Worm (Caenorhabditis elegans) whole organism, early embryonic: Measurements from ENCODE around the gene Y116A8C.30.
A peak's percentile ranks its signal among the peaks of the same experiment; 100 is the strongest.

Experiments
- F13C5.2 ChIP-seq: sonication (generic microtip); optimal IDR thresholded peaks from 2 replicates; lab custom pipeline; 2017; ENCODE audit warnings: mild to moderate bottlenecking, missing genetic modification characterization, inconsistent platforms, missing compliant biosample characterization
- aly-1 ChIP-seq: sonication (generic microtip); optimal IDR thresholded peaks from 2 replicates; lab custom pipeline; 2016; ENCODE audit warnings: missing genetic modification characterization, missing compliant biosample characterization
- ama-1 ChIP-seq: fragments of 150-350 bp; optimal IDR thresholded peaks from 2 replicates; lab custom pipeline; 2014
- ceh-36 ChIP-seq: sonication (generic microtip); optimal IDR thresholded peaks from 2 replicates; lab custom pipeline; 2016; ENCODE audit warnings: missing genetic modification characterization, inconsistent platforms, missing compliant biosample characterization
- flt-1 ChIP-seq: fragments of 200-800 bp; sonication (Bioruptor generic); IDR thresholded peaks from 2 replicates; pipeline ENCODE4 v1.3.6; 2022; ENCODE audit warnings: missing genetic modification characterization, missing compliant biosample characterization
- hmbx-1 ChIP-seq: sonication (generic microtip); optimal IDR thresholded peaks from 2 replicates; lab custom pipeline; 2016; ENCODE audit warnings: mild to moderate bottlenecking, missing genetic modification characterization, missing compliant biosample characterization
- hmg-4 ChIP-seq: fragments of 200-800 bp; sonication (Bioruptor generic); optimal IDR thresholded peaks from 2 replicates; lab custom pipeline; 2018; ENCODE audit warnings: mild to moderate bottlenecking, missing genetic modification characterization, missing compliant biosample characterization
- hnd-1 ChIP-seq: sonication (generic microtip); optimal IDR thresholded peaks from 2 replicates; lab custom pipeline; 2016; ENCODE audit warnings: missing genetic modification characterization, missing compliant biosample characterization
- pes-1 ChIP-seq: fragments of 200-800 bp; sonication (Bioruptor generic); IDR thresholded peaks from 2 replicates; pipeline ENCODE4 v1.3.6; 2022; ENCODE audit warnings: missing genetic modification reagents, missing genetic modification characterization, missing compliant biosample characterization
- scrt-1 ChIP-seq: fragments of 200-800 bp; sonication (Bioruptor generic); IDR thresholded peaks from 2 replicates; pipeline ENCODE4 v1.3.6; 2022; ENCODE audit warnings: missing genetic modification characterization, missing compliant biosample characterization
- sea-1 ChIP-seq: fragments of 200-800 bp; sonication (Bioruptor generic); conservative IDR thresholded peaks from 2 replicates; pipeline ENCODE4 v1.3.6; 2022; ENCODE audit warnings: missing genetic modification characterization, missing compliant biosample characterization
- tbx-11 ChIP-seq: fragments of 200-800 bp; sonication (Bioruptor generic); IDR thresholded peaks from 2 replicates; pipeline ENCODE4 v1.3.6; 2022; ENCODE audit warnings: missing genetic modification characterization, missing compliant biosample characterization
- tbx-37 ChIP-seq: fragments of 200-800 bp; sonication (Bioruptor generic); conservative IDR thresholded peaks from 2 replicates; pipeline ENCODE4 v1.3.6; 2022; ENCODE audit warnings: missing genetic modification reagents, missing genetic modification characterization, missing compliant biosample characterization
- tra-4 ChIP-seq: sonication (generic microtip); optimal IDR thresholded peaks from 2 replicates; lab custom pipeline; 2017; ENCODE audit warnings: missing genetic modification characterization, missing compliant biosample characterization

DNA sequence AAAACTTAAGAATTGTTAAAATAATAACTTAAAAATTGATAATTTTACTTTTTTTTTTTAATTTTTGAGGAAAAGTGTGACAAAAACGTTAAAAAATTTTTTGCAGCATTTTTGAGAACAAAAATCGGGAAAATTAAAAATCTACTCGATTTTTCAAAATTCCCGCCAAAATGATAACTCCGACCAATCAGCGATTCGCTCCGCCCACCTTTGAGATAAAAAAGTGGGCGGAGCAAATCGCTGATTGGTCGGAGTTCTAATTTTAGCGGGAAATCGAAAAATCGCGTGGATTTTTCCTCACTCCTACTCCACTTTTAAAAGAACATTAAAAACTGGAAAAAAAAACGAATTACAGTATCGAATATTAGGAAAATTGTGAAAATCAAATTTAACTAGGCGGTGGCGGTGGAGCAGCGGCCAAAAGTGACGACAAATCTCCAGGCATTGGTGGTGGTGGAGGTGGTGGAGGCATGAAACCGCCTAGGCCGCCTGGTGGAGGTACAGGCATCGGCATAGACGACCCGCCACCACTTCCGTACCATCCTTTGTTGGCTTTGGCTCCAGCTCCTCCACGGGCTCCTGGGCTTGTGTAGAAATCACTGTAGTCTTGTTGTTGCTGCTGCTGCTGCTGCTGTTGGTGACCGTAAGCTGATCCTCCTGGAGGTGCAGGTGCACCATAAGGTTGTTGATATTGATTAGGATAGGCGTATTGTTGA lies 800 bp upstream of the Y116A8C.30 start:
- TF ChIP-seq ama-1 (lab: Kevin White, UChicago): no peak
- TF ChIP-seq flt-1 (GFP tag; lab: Robert Waterston, UW): no peak
- TF ChIP-seq hnd-1 (tag; lab: Kevin White, UChicago): no peak
- TF ChIP-seq ceh-36 (tag; lab: Kevin White, UChicago): no peak
- no peak for TF ChIP-seq tbx-11 (GFP tag; lab: Robert Waterston, UW)
- no peak for TF ChIP-seq aly-1 (tag; lab: Kevin White, UChicago)
- no peak for TF ChIP-seq hmbx-1 (tag; lab: Kevin White, UChicago)
- peak; percentile 5; the same call in 1 of the 2 replicates for TF ChIP-seq scrt-1 (GFP tag; lab: Robert Waterston, UW)
- no peak for TF ChIP-seq tra-4 (tag; lab: Kevin White, UChicago)
- no peak for TF ChIP-seq F13C5.2 (tag; lab: Kevin White, UChicago)
- no peak for TF ChIP-seq pes-1
- no peak for TF ChIP-seq tbx-37 (GFP tag; lab: Robert Waterston, UW)
- no peak for TF ChIP-seq hmg-4
- no peak for TF ChIP-seq sea-1 (GFP tag; lab: Robert Waterston, UW)
